Fruit fly (Drosophila melanogaster) whole organism, embryonic: Measurements from ENCODE around the gene DppIII.
A peak's percentile ranks its signal among the peaks of the same experiment; 100 is the strongest.

Experiments
- Blimp-1 ChIP-seq: fragments of 200-800 bp; sonication (Bioruptor generic); optimal IDR thresholded peaks from 3 replicates; lab custom pipeline; 2018; ENCODE audit warnings: missing biosample characterization, missing genetic modification characterization, mild to moderate bottlenecking, moderate library complexity, missing genetic modification reagents
- CG10274 ChIP-seq: fragments of 200-800 bp; sonication (Bioruptor generic); optimal IDR thresholded peaks from 3 replicates; lab custom pipeline; 2017; ENCODE audit warnings: missing biosample characterization, mild to moderate bottlenecking, missing genetic modification characterization
- CG10462 ChIP-seq: fragments of 200-800 bp; sonication (Bioruptor generic); optimal IDR thresholded peaks from 2 replicates; lab custom pipeline; 2016; ENCODE audit warnings: missing biosample characterization, missing genetic modification characterization
- CG10979 ChIP-seq: fragments of 200-800 bp; sonication (Bioruptor generic); optimal IDR thresholded peaks from 2 replicates; lab custom pipeline; 2018; ENCODE audit warnings: missing biosample characterization, mild to moderate bottlenecking, missing genetic modification characterization, moderate library complexity
- CG11696 ChIP-seq: fragments of 200-800 bp; sonication (Bioruptor generic); IDR thresholded peaks from 2 replicates; pipeline ENCODE4 v1.3.6; 2022; ENCODE audit warnings: missing biosample characterization, missing genetic modification characterization
- CG11723 ChIP-seq: fragments of 200-800 bp; sonication (Bioruptor generic); optimal IDR thresholded peaks from 2 replicates; lab custom pipeline; 2017; ENCODE audit warnings: missing biosample characterization, mild to moderate bottlenecking, missing genetic modification characterization
- CG12071 ChIP-seq: fragments of 200-800 bp; sonication (Bioruptor generic); optimal IDR thresholded peaks from 3 replicates; lab custom pipeline; 2018; ENCODE audit warnings: missing biosample characterization, mild to moderate bottlenecking, missing genetic modification characterization
- CG13775 ChIP-seq: fragments of 200-800 bp; sonication (Bioruptor generic); optimal IDR thresholded peaks from 3 replicates; lab custom pipeline; 2017; ENCODE audit warnings: missing biosample characterization, mild to moderate bottlenecking, missing genetic modification characterization
- CG1529 ChIP-seq: fragments of 200-800 bp; sonication (Bioruptor generic); optimal IDR thresholded peaks from 3 replicates; lab custom pipeline; 2018; ENCODE audit warnings: missing biosample characterization, missing genetic modification characterization
- CG17328 ChIP-seq: fragments of 200-800 bp; sonication (Bioruptor generic); IDR thresholded peaks from 2 replicates; pipeline ENCODE4 v1.3.6; 2022; ENCODE audit warnings: missing biosample characterization, missing genetic modification characterization
- CG17802 ChIP-seq: fragments of 200-800 bp; sonication (Bioruptor generic); optimal IDR thresholded peaks from 2 replicates; lab custom pipeline; 2018; ENCODE audit warnings: missing biosample characterization, mild to moderate bottlenecking, missing genetic modification characterization, moderate library complexity
- CG17912 ChIP-seq: fragments of 200-800 bp; sonication (Bioruptor generic); optimal IDR thresholded peaks from 2 replicates; lab custom pipeline; 2018; ENCODE audit warnings: missing biosample characterization, mild to moderate bottlenecking, missing genetic modification characterization
- CG2202 ChIP-seq: fragments of 200-800 bp; sonication (Bioruptor generic); optimal IDR thresholded peaks from 2 replicates; lab custom pipeline; 2018; ENCODE audit warnings: missing biosample characterization, mild to moderate bottlenecking, missing genetic modification characterization
- CG31365 ChIP-seq: fragments of 200-800 bp; sonication (Bioruptor generic); optimal IDR thresholded peaks from 2 replicates; lab custom pipeline; 2018; ENCODE audit warnings: missing biosample characterization, mild to moderate bottlenecking, missing genetic modification characterization
- CG3726 ChIP-seq: fragments of 200-800 bp; sonication (Bioruptor generic); IDR thresholded peaks from 3 replicates; pipeline ENCODE4, ENCODE4 v1.3.6; 2022; ENCODE audit warnings: missing biosample characterization, missing genetic modification characterization
- CG42726 ChIP-seq: fragments of 200-800 bp; sonication (Bioruptor generic); IDR thresholded peaks from 2 replicates; pipeline ENCODE4 v1.3.6; 2022; ENCODE audit warnings: missing biosample characterization, missing genetic modification characterization; ENCODE audit not compliant: partially characterized antibody
- CG5245 ChIP-seq: fragments of 200-800 bp; sonication (Bioruptor generic); optimal IDR thresholded peaks from 3 replicates; lab custom pipeline; 2016; ENCODE audit warnings: missing biosample characterization, missing genetic modification characterization
- CG7271 ChIP-seq: fragments of 200-800 bp; sonication (Bioruptor generic); optimal IDR thresholded peaks from 2 replicates; lab custom pipeline; 2018; ENCODE audit warnings: missing biosample characterization, mild to moderate bottlenecking, missing genetic modification characterization, moderate library complexity
- CG7987 ChIP-seq: fragments of 200-800 bp; sonication (Bioruptor generic); optimal IDR thresholded peaks from 2 replicates; lab custom pipeline; 2018; ENCODE audit warnings: missing biosample characterization, mild to moderate bottlenecking, missing genetic modification characterization, moderate library complexity
- CG8765 ChIP-seq: fragments of 200-800 bp; sonication (Bioruptor generic); IDR thresholded peaks from 2 replicates; pipeline ENCODE4 v1.3.6; 2022; ENCODE audit warnings: missing biosample characterization, missing genetic modification characterization
- Eip74EF ChIP-seq, 2 experiments: fragments of 200-800 bp in 1 of 2; fragments of >200 bp in 1 of 2; sonication (Bioruptor generic) in 1 of 2; optimal IDR thresholded peaks; 2 replicates each; lab custom pipeline; 2017 to 2019; ENCODE audit warnings: missing biosample characterization in 2 of 2, missing genetic modification characterization in 2 of 2, mild to moderate bottlenecking in 1 of 2, moderate library complexity in 1 of 2
- HmgZ ChIP-seq: fragments of 200-800 bp; sonication (Bioruptor generic); optimal IDR thresholded peaks from 2 replicates; lab custom pipeline; 2018; ENCODE audit warnings: missing biosample characterization, mild to moderate bottlenecking, missing genetic modification characterization
- Hr78 ChIP-seq, 2 experiments: fragments of 200-800 bp in 1 of 2; fragments of >200 bp in 1 of 2; sonication (Bioruptor generic) in 1 of 2; optimal IDR thresholded peaks; 2 replicates each; lab custom pipeline; 2017 to 2019; ENCODE audit warnings: missing biosample characterization in 2 of 2, missing genetic modification characterization in 2 of 2, mild to moderate bottlenecking in 1 of 2, moderate library complexity in 1 of 2
- Kr ChIP-seq: fragments of 200-800 bp; sonication (Bioruptor generic); optimal IDR thresholded peaks from 2 replicates; lab custom pipeline; 2017; ENCODE audit warnings: missing biosample characterization, mild to moderate bottlenecking, missing genetic modification characterization
- Lhr ChIP-seq: fragments of 200-800 bp; sonication (Bioruptor generic); optimal IDR thresholded peaks from 3 replicates; lab custom pipeline; 2017; ENCODE audit warnings: mild to moderate bottlenecking, missing biosample characterization, missing genetic modification reagents, missing genetic modification characterization
- Med ChIP-seq: fragments of 200-800 bp; sonication (Bioruptor generic); peaks from one replicate; lab custom pipeline; 2016; ENCODE audit warnings: missing biosample characterization, missing genetic modification characterization, mild to moderate bottlenecking, inconsistent platforms, moderate library complexity
- NK7.1 ChIP-seq: fragments of 200-800 bp; sonication (Bioruptor generic); optimal IDR thresholded peaks from 3 replicates; lab custom pipeline; 2016; ENCODE audit warnings: missing biosample characterization, missing genetic modification characterization
- Optix ChIP-seq: fragments of 200-800 bp; sonication (Bioruptor generic); IDR thresholded peaks from 3 replicates; pipeline ENCODE4 v1.3.6; 2022; ENCODE audit warnings: missing biosample characterization, missing genetic modification characterization
- Pdp1 ChIP-seq, 2 experiments: fragments of 200-800 bp; sonication (Bioruptor generic); optimal IDR thresholded peaks; 3 replicates each; lab custom pipeline; 2016; ENCODE audit warnings: missing biosample characterization in 2 of 2, missing genetic modification characterization in 2 of 2, mild to moderate bottlenecking in 1 of 2, moderate library complexity in 1 of 2
- Sry-β ChIP-seq: fragments of 200-800 bp; sonication (Bioruptor generic); optimal IDR thresholded peaks from 2 replicates; lab custom pipeline; 2018; ENCODE audit warnings: missing biosample characterization, mild to moderate bottlenecking, missing genetic modification characterization, moderate library complexity
- Stat92E ChIP-seq, 3 experiments: fragments of >200 bp in 2 of 3; fragments of 200-800 bp in 1 of 3; sonication (Bioruptor generic) in 1 of 3; optimal IDR thresholded peaks; 2 replicates each; lab custom pipeline; 2017 to 2019; ENCODE audit warnings: missing biosample characterization in 3 of 3, missing genetic modification characterization in 3 of 3, mild to moderate bottlenecking in 1 of 3, moderate library complexity in 1 of 3
- bcd ChIP-seq: fragments of 200-800 bp; sonication (Bioruptor generic); optimal IDR thresholded peaks from 2 replicates; lab custom pipeline; 2017; ENCODE audit warnings: missing biosample characterization, mild to moderate bottlenecking, missing genetic modification characterization
- bsh ChIP-seq, 2 experiments: fragments of 200-800 bp; sonication (Bioruptor generic); optimal IDR thresholded peaks; 2 replicates each; lab custom pipeline; 2017 to 2018; ENCODE audit warnings: mild to moderate bottlenecking in 2 of 2, missing biosample characterization in 2 of 2, missing genetic modification characterization in 2 of 2, moderate library complexity in 1 of 2
- cg ChIP-seq: fragments of 200-800 bp; sonication (Bioruptor generic); optimal IDR thresholded peaks from 3 replicates; lab custom pipeline; 2019; ENCODE audit warnings: missing biosample characterization, mild to moderate bottlenecking, missing genetic modification characterization, moderate library complexity
- dm ChIP-seq: fragments of 200-800 bp; sonication (Bioruptor generic); optimal IDR thresholded peaks from 3 replicates; lab custom pipeline; 2016; ENCODE audit warnings: missing biosample characterization, missing genetic modification characterization
- dpn ChIP-seq, 2 experiments: fragments of 200-800 bp; sonication (Bioruptor generic); optimal IDR thresholded peaks; 3 replicates each; lab custom pipeline; 2016; ENCODE audit warnings: missing biosample characterization in 2 of 2, missing genetic modification characterization in 2 of 2
- esg ChIP-seq: fragments of 200-800 bp; sonication (Bioruptor generic); conservative IDR thresholded peaks from 2 replicates; pipeline ENCODE4 v1.3.6; 2022; ENCODE audit warnings: missing biosample characterization, missing genetic modification characterization
- fd96Cb ChIP-seq: fragments of 200-800 bp; sonication (Bioruptor generic); optimal IDR thresholded peaks from 2 replicates; lab custom pipeline; 2018; ENCODE audit warnings: missing biosample characterization, mild to moderate bottlenecking, missing genetic modification characterization, moderate library complexity
- lola ChIP-seq, 3 experiments: fragments of >200 bp in 2 of 3; fragments of 200-800 bp in 1 of 3; sonication (Bioruptor generic) in 1 of 3; optimal IDR thresholded peaks; 2 replicates each; lab custom pipeline; 2017 to 2019; ENCODE audit warnings: missing biosample characterization in 3 of 3, missing genetic modification characterization in 3 of 3, mild to moderate bottlenecking in 1 of 3, moderate library complexity in 1 of 3
- luna ChIP-seq: fragments of 200-800 bp; sonication (Bioruptor generic); optimal IDR thresholded peaks from 2 replicates; lab custom pipeline; 2016; ENCODE audit warnings: missing biosample characterization, missing genetic modification characterization
- nom ChIP-seq: fragments of 200-800 bp; sonication (Bioruptor generic); optimal IDR thresholded peaks from 2 replicates; lab custom pipeline; 2017; ENCODE audit warnings: missing biosample characterization, missing genetic modification characterization, mild to moderate bottlenecking, moderate library complexity, missing genetic modification reagents
- pita ChIP-seq: fragments of 200-800 bp; sonication (Bioruptor generic); optimal IDR thresholded peaks from 2 replicates; lab custom pipeline; 2017; ENCODE audit warnings: missing biosample characterization, mild to moderate bottlenecking, missing genetic modification characterization
- salm ChIP-seq: fragments of 200-800 bp; sonication (Bioruptor generic); optimal IDR thresholded peaks from 2 replicates; lab custom pipeline; 2018; ENCODE audit warnings: missing biosample characterization, mild to moderate bottlenecking, missing genetic modification characterization
- sd ChIP-seq: fragments of 200-800 bp; sonication (Bioruptor generic); optimal IDR thresholded peaks from 3 replicates; lab custom pipeline; 2018; ENCODE audit warnings: missing biosample characterization, mild to moderate bottlenecking, missing genetic modification characterization, moderate library complexity
- sens-2 ChIP-seq: fragments of 200-800 bp; sonication (Bioruptor generic); IDR thresholded peaks from 2 replicates; pipeline ENCODE4 v1.3.6; 2022; ENCODE audit warnings: missing biosample characterization, missing genetic modification characterization
- slp2 ChIP-seq: fragments of 200-800 bp; sonication (Bioruptor generic); optimal IDR thresholded peaks from 2 replicates; lab custom pipeline; 2016; ENCODE audit warnings: missing biosample characterization, missing genetic modification characterization
- stwl ChIP-seq: fragments of 200-800 bp; sonication (Bioruptor generic); optimal IDR thresholded peaks from 3 replicates; lab custom pipeline; 2018; ENCODE audit warnings: missing biosample characterization, mild to moderate bottlenecking, missing genetic modification characterization, moderate library complexity
- tx ChIP-seq: fragments of 200-800 bp; sonication (Bioruptor generic); optimal IDR thresholded peaks from 2 replicates; lab custom pipeline; 2016; ENCODE audit warnings: missing biosample characterization, missing genetic modification characterization

Gene DppIII

DNA sequence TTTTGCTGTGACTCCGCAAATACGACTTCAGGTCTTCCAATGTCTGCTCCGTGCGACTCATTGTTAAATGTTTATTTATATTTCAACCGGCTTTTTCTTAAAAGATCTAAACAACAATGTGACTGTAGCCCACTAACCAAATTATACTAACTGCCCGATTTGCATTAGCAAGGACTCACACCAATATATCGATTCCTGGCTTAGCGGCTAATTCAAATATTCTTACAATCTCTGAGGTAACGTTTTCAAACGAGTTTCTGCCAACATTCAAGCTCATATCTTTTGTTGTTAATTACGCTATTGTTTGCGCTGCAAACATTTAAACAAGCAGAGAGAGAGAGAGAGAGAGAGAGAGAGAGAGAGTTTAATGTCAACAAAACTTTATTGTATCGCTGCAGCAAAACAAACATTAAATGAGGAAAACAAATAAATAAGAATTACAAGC, 35.7 kb upstream of the DppIII start, which contains the start of gene tex (continued):
- TF ChIP-seq pita (GFP tag; lab: Kevin White, UChicago) = peak; percentile 56
- peak; percentile 14 for TF ChIP-seq Kr (GFP tag; lab: Kevin White, UChicago)
- no peak for TF ChIP-seq nom (GFP tag; lab: Kevin White, UChicago)
- no peak for TF ChIP-seq CG13775 (GFP tag; lab: Kevin White, UChicago)
- TF ChIP-seq CG42726 = no peak
- peak; percentile 14 for TF ChIP-seq CG17912 (GFP tag; lab: Kevin White, UChicago)
- TF ChIP-seq CG8765 = no peak
- peak; percentile 47 for TF ChIP-seq CG31365 (tag; lab: Kevin White, UChicago)
- TF ChIP-seq luna (GFP tag; lab: Kevin White, UChicago) = no peak
- no peak for TF ChIP-seq cg (GFP tag; lab: Kevin White, UChicago)
- peak; percentile 43 for TF ChIP-seq Sry-β (GFP tag; lab: Kevin White, UChicago)
- peak; percentile 32 for TF ChIP-seq CG12071 (GFP tag; lab: Kevin White, UChicago)
- TF ChIP-seq sens-2 (GFP tag; lab: Robert Waterston, UW) = no peak
- peak; percentile 17 for TF ChIP-seq bcd (GFP tag; lab: Kevin White, UChicago)
- peak in 1 of 2 experiments; percentile 76 for TF ChIP-seq Pdp1 (GFP tag; optimal IDR thresholded peaks at IDR 0.05; lab: Kevin White, UChicago)
- peak; percentile 36 for TF ChIP-seq stwl (tag; lab: Kevin White, UChicago)
- peak; percentile 4 for TF ChIP-seq slp2 (GFP tag; lab: Kevin White, UChicago)
- peak; percentile 25 for TF ChIP-seq CG11723 (GFP tag; lab: Kevin White, UChicago)
- TF ChIP-seq Eip74EF (GFP tag; optimal IDR thresholded peaks at IDR 0.05; lab: Kevin White, UChicago) = peak in 1 of 2 experiments; percentile 80
- TF ChIP-seq Stat92E (GFP tag; optimal IDR thresholded peaks at IDR 0.05; lab: Kevin White, UChicago) = peak in 1 of 3 experiments; percentile 5
- peak; percentile 44 for TF ChIP-seq CG7271 (tag; lab: Kevin White, UChicago)
- TF ChIP-seq Hr78 (GFP tag; optimal IDR thresholded peaks at IDR 0.05; lab: Kevin White, UChicago) = peak in 1 of 2 experiments; percentile 1
- no peak for TF ChIP-seq CG17802
- TF ChIP-seq dm (GFP tag; lab: Kevin White, UChicago) = no peak
- TF ChIP-seq CG2202 (tag; lab: Kevin White, UChicago) = peak; percentile 63
- TF ChIP-seq CG7987 (GFP tag; lab: Kevin White, UChicago) = peak; percentile 78
- TF ChIP-seq sd (tag; lab: Kevin White, UChicago) = peak; percentile 22
- no peak for TF ChIP-seq Optix (GFP tag; lab: Robert Waterston, UW)
- peak; percentile 58 for TF ChIP-seq HmgZ (tag; lab: Kevin White, UChicago)
- TF ChIP-seq tx (GFP tag; lab: Kevin White, UChicago) = no peak
- TF ChIP-seq Blimp-1 = peak; percentile 67
- TF ChIP-seq CG5245 (GFP tag; lab: Kevin White, UChicago) = peak; percentile 10
- peak; percentile 55 for TF ChIP-seq Lhr (GFP tag; lab: Kevin White, UChicago)
- TF ChIP-seq esg (GFP tag; lab: Robert Waterston, UW) = no peak
- peak; percentile 54 for TF ChIP-seq salm (tag; lab: Kevin White, UChicago)
- TF ChIP-seq CG10274 (GFP tag; lab: Kevin White, UChicago) = no peak
- TF ChIP-seq CG17328 (GFP tag; lab: Robert Waterston, UW) = no peak
- peak in 1 of 2 experiments; percentile 62 for TF ChIP-seq bsh (GFP tag; optimal IDR thresholded peaks at IDR 0.05; lab: Kevin White, UChicago)
- no peak for TF ChIP-seq dpn (GFP tag; optimal IDR thresholded peaks at IDR 0.05; lab: Kevin White, UChicago)
- no peak for TF ChIP-seq CG10462 (GFP tag; lab: Kevin White, UChicago)
- peak in 1 of 3 experiments; percentile 49 for TF ChIP-seq lola (GFP tag; optimal IDR thresholded peaks at IDR 0.05; lab: Kevin White, UChicago)
- no peak for TF ChIP-seq CG3726 (GFP tag; lab: Robert Waterston, UW)
- peak; percentile 3 for TF ChIP-seq fd96Cb (tag; lab: Kevin White, UChicago)
- peak; percentile 25 for TF ChIP-seq NK7.1
- TF ChIP-seq CG11696 (GFP tag; lab: Robert Waterston, UW) = no peak
- TF ChIP-seq CG10979 (tag; lab: Kevin White, UChicago) = peak; percentile 31
- peak; percentile 55 for TF ChIP-seq CG1529 (GFP tag; lab: Kevin White, UChicago)
- TF ChIP-seq Med (GFP tag; lab: Kevin White, UChicago) = peak; percentile 84
